Fruit fly (Drosophila melanogaster) Kc167 (cell line): ENCODE data around the gene CG42449.
A peak's percentile ranks its signal among the peaks of the same experiment; 100 is the strongest.

Experiments used
- Myc ChIP-seq: fragments of >200 bp; optimal IDR thresholded peaks from 2 replicates; lab custom pipeline; 2017; ENCODE audit warnings: missing external identifiers
- Sin3A ChIP-seq: fragments of >200 bp; optimal IDR thresholded peaks from 2 replicates; lab custom pipeline; 2018; ENCODE audit warnings: missing external identifiers
- h ChIP-seq: fragments of >200 bp; optimal IDR thresholded peaks from 3 replicates; lab custom pipeline; 2018; ENCODE audit warnings: missing external identifiers
- psq ChIP-seq: fragments of >200 bp; optimal IDR thresholded peaks from 2 replicates; lab custom pipeline; 2017; ENCODE audit warnings: missing external identifiers
- ttk ChIP-seq: sonication (Bioruptor generic); optimal IDR thresholded peaks from 2 replicates; lab custom pipeline; 2017; ENCODE audit warnings: missing external identifiers

DNA sequence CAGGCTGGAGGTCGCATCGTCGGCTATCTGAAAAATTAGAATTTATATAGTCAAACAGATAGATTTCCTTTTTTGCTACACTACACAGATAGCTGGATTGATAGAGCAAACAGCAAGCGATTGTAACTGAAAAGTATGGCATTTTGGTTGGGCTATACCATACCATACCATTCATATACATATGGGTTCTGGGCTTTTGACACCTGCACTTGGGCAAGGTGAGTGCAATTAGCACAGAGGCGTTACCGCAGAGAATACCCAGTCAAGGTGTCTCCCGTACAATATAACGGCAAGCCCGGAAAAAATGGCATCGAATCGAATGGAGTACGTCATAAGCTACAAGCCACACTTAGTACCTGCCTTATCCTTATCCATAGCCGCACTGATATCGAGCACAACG, 31.7 kb downstream of the CG42449 start:
- TF ChIP-seq Sin3A (lab: Kevin White, UChicago) (no peak), psq (lab: Kevin White, UChicago) (no peak), ttk (lab: Kevin White, UChicago) (peak; percentile 99), h (no peak), Myc (lab: Kevin White, UChicago) (no peak)
